Fruit fly (Drosophila melanogaster) whole organism: ENCODE measurements around the gene SkpD.

Experiments used
- CG8478 ChIP-seq: fragments of >200 bp; optimal IDR thresholded peaks from 2 replicates; lab custom pipeline; 2018; ENCODE audit warnings: inconsistent platforms
- Dll ChIP-seq: fragments of >200 bp; optimal IDR thresholded peaks from 2 replicates; lab custom pipeline; 2017
- pan ChIP-seq: fragments of >200 bp; optimal IDR thresholded peaks from 2 replicates; lab custom pipeline; 2017
- psq ChIP-seq: fragments of >200 bp; optimal IDR thresholded peaks from 2 replicates; lab custom pipeline; 2017
- usp ChIP-seq: fragments of >200 bp; optimal IDR thresholded peaks from 2 replicates; lab custom pipeline; 2017; ENCODE audit warnings: missing biosample characterization, missing genetic modification characterization, mixed read lengths

DNA sequence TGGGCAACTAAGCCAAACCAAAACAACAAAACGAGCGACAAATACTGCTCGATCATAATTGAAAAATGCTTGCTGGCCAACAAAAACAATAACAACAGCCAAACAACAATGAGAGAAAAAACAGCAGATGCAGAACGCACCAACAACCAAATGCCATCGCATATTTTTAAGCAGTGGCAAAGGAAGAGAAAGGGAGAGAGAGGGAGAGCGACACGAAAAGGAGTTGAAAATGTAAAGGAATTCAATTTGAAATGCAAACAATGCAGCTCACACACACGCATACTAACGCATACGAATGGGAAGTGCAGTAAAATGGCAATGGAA, 23.9 kb upstream of the SkpD start:
- TF ChIP-seq pan: no peak
- no peak for TF ChIP-seq psq (lab: Kevin White, UChicago)
- TF ChIP-seq CG8478 (lab: Kevin White, UChicago): no peak
- no peak for TF ChIP-seq Dll (lab: Kevin White, UChicago)
- TF ChIP-seq usp: no peak
